Fruit fly (Drosophila melanogaster): Measurements from ENCODE around the gene Syn1.

DNA sequence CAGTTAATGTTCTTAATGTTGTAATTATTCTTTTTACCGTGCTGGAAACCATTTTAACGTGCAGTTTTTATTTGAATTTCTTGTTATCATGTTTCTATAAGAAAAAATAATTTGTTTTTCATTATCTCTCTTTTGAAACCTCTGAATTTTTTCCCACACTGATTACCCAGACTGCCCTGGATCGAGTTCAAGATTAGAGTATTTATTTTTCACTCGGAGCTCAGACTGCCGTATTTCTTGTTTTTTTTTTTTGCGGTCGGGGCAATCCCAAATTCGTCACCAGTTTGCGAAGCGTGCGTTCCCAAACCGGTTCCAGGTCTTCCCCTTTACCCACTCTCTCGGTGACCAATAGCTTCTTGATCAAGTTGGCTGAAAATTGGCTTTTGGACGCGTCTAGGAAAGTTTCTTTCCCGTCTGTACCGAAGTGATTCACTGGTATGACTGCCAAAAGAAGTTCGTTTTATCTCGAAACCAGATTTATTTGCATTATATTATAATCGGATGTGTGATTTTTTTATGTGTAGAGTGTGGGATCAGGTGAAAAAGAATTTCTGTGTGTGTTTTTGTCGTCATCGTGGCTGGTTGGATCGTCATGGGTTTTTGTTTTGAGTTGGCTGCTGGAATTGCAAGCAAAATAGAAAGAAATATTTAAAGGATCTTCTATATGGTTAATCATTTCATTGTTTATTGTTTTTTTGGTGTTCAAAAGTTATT, 31.2 kb downstream of the Syn1 start:
- TF ChIP-seq cnc (optimal IDR thresholded peaks at IDR 0.05) (no peak), Crg-1 (GFP tag; optimal IDR thresholded peaks at IDR 0.05) (no peak), toe (GFP tag; optimal IDR thresholded peaks at IDR 0.05) (no peak)
